Fruit fly (Drosophila melanogaster) whole organism, wandering third instar larva: Measurements from ENCODE around the gene CG6126.

Source experiments
- CrebA ChIP-seq: fragments of 200-800 bp; sonication (Bioruptor generic); optimal IDR thresholded peaks from 2 replicates; lab custom pipeline; 2016; ENCODE audit warnings: missing biosample characterization, mild to moderate bottlenecking, missing genetic modification characterization, borderline replicate concordance
- Dfd ChIP-seq: fragments of >200 bp; optimal IDR thresholded peaks from 2 replicates; lab custom pipeline; 2017; ENCODE audit warnings: missing biosample characterization, missing genetic modification characterization
- Dif ChIP-seq: fragments of 200-275, 200-300 bp; sonication (Bioruptor generic); optimal IDR thresholded peaks from 2 replicates; lab custom pipeline; 2018; ENCODE audit warnings: missing biosample characterization, missing genetic modification characterization; ENCODE audit not compliant: partially characterized antibody
- Myc ChIP-seq: fragments of >200 bp; optimal IDR thresholded peaks from 2 replicates; lab custom pipeline; 2017
- N ChIP-seq: fragments of >200 bp; optimal IDR thresholded peaks from 2 replicates; lab custom pipeline; 2018; ENCODE audit warnings: missing biosample characterization, missing external identifiers, missing genetic modification characterization
- foxo ChIP-seq, 2 experiments: fragments of 200-800 bp; sonication (Bioruptor generic); optimal IDR thresholded peaks; 2 replicates in 1 of 2; 3 replicates in 1 of 2; lab custom pipeline; 2016 to 2017; ENCODE audit warnings: missing biosample characterization in 2 of 2, missing genetic modification characterization in 2 of 2
- pan ChIP-seq: fragments of >200 bp; optimal IDR thresholded peaks from 2 replicates; lab custom pipeline; 2017
- rgr ChIP-seq: fragments of 200-800 bp; sonication (Bioruptor generic); optimal IDR thresholded peaks from 3 replicates; lab custom pipeline; 2016; ENCODE audit warnings: missing biosample characterization, mild to moderate bottlenecking, missing genetic modification characterization
- usp ChIP-seq: fragments of >200 bp; optimal IDR thresholded peaks from 2 replicates; lab custom pipeline; 2017; ENCODE audit warnings: missing biosample characterization, missing genetic modification characterization

DNA sequence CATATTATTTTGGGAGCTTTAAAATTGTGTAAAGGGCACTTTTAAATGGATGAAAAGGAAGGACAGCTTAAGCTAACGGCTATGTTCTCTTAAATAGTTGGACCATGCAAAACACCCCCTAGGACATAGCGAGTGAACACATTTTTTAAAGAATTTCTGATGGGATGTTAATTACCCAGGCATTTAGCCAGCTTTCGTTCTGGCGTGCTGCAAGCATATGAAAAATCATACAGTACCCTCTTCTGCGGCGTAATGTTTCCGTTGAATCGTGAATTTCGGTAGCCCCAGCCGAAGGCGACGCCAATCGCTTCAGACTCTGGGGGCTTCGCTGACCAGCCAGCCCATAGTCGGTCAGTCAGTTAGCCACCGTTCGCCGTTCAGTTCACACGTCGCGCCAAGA is 48.2 kb downstream of the CG6126 start, which contains the start of gene CG6006:
- TF ChIP-seq rgr: no peak
- no peak for TF ChIP-seq Dfd
- TF ChIP-seq usp (GFP tag; lab: Kevin White, UChicago): no peak
- no peak for TF ChIP-seq Myc (lab: Kevin White, UChicago)
- TF ChIP-seq CrebA (GFP tag; lab: Kevin White, UChicago): no peak
- TF ChIP-seq N (GFP tag; lab: Kevin White, UChicago): no peak
- no peak for TF ChIP-seq foxo (GFP tag; optimal IDR thresholded peaks at IDR 0.05; lab: Kevin White, UChicago)
- no peak for TF ChIP-seq Dif (GFP tag; lab: Kevin White, UChicago)
- TF ChIP-seq pan (lab: Kevin White, UChicago): no peak
